ENCODE assay signal across 1 fruit fly cellular context in the genomic region with DNA sequence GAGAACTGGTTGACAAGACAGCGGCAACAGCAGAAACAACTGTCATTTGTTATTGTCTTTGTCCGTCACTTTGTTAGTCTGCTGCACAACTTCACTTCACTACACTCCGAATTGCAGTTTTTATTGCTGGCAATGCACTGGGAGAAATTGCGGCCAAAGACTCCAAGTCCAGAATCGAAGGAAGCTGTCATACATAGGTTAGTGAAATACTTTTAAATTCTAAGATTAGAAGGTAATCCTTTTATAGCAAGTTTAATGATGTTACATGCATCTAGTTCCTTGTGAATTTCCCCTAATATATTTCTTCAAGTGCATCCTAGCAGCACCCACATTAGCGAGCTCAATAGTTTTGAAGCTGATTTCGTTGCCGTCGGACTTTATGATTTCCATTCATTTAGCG.
TF ChIP-seq lines count a peak whose summit lies in the region.

No protein-coding gene starts in this region.

TF ChIP-seq in whole organism, embryonic, 481 proteins besides CTCF, POLR2A, EP300 and RAD21 (continued from another document):
- TF ChIP-seq hkb (optimal IDR thresholded peaks at IDR 0.05; lab: Kevin White, UChicago): no peak
- TF ChIP-seq hkb (GFP tag; IDR thresholded peaks at IDR 0.05; lab: Robert Waterston, UW): peak; percentile 32; the same call in 1 of the 2 replicates
- peak; percentile 67 for TF ChIP-seq CG4820 (GFP tag; optimal IDR thresholded peaks at IDR 0.05; lab: Kevin White, UChicago)
- TF ChIP-seq psq (GFP tag; optimal IDR thresholded peaks at IDR 0.05; lab: Kevin White, UChicago): no peak
- peak; percentile 30 for TF ChIP-seq CG17802 (tag; optimal IDR thresholded peaks at IDR 0.05; lab: Kevin White, UChicago)
- TF ChIP-seq ssp (GFP tag; IDR thresholded peaks at IDR 0.05; lab: Robert Waterston, UW): 0 out of 2 replicates have a peak, but pooled peaks have one; percentile 29
- TF ChIP-seq CG17359 (tag; optimal IDR thresholded peaks at IDR 0.05; lab: Kevin White, UChicago): peak; percentile 74
- TF ChIP-seq Blimp-1 (GFP tag; optimal IDR thresholded peaks at IDR 0.05; lab: Kevin White, UChicago): peak; percentile 71
- peak; percentile 29; the same call in 2 of the 3 replicates for TF ChIP-seq tgo (GFP tag; IDR thresholded peaks at IDR 0.05; lab: Robert Waterston, UW)
- no peak for TF ChIP-seq CG17186 (GFP tag; optimal IDR thresholded peaks at IDR 0.05; lab: Kevin White, UChicago)
- TF ChIP-seq CG11560 (tag; IDR thresholded peaks at IDR 0.05; lab: Robert Waterston, UW): no peak
- no peak for TF ChIP-seq zen2 (GFP tag; IDR thresholded peaks at IDR 0.05; lab: Robert Waterston, UW; ENCODE audit: partially characterized antibody)
- TF ChIP-seq Mad (GFP tag; optimal IDR thresholded peaks at IDR 0.05; lab: Kevin White, UChicago): no peak
- TF ChIP-seq scrt (GFP tag; optimal IDR thresholded peaks at IDR 0.05; lab: Kevin White, UChicago): no peak
- peak; percentile 25 for TF ChIP-seq CG30403 (GFP tag; optimal IDR thresholded peaks at IDR 0.05; lab: Kevin White, UChicago)
- peak; percentile 48; the same call in 1 of the 2 replicates for TF ChIP-seq CG6689 (GFP tag; IDR thresholded peaks at IDR 0.05; lab: Robert Waterston, UW)
- no peak for TF ChIP-seq HLH54F (GFP tag; optimal IDR thresholded peaks at IDR 0.05; lab: Kevin White, UChicago)
- peak; percentile 18 for TF ChIP-seq CG6654 (GFP tag; optimal IDR thresholded peaks at IDR 0.05; lab: Kevin White, UChicago)
- TF ChIP-seq Pdp1 (GFP tag; optimal IDR thresholded peaks at IDR 0.05; lab: Kevin White, UChicago): peak in 1 of 2 experiments; percentile 17
- no peak for TF ChIP-seq CG7786 (GFP tag; optimal IDR thresholded peaks at IDR 0.05; lab: Kevin White, UChicago)
- 0 out of 2 replicates have a peak, but pooled peaks have one; percentile 31 for TF ChIP-seq CG32767 (GFP tag; IDR thresholded peaks at IDR 0.05; lab: Robert Waterston, UW)
- no peak for TF ChIP-seq CG34422 (GFP tag; IDR thresholded peaks at IDR 0.05; lab: Robert Waterston, UW)
- no peak for TF ChIP-seq CG8478 (optimal IDR thresholded peaks at IDR 0.05; lab: Kevin White, UChicago)
- no peak for TF ChIP-seq Doc3 (GFP tag; IDR thresholded peaks at IDR 0.05; lab: Robert Waterston, UW; ENCODE audit: partially characterized antibody)
- 0 out of 2 replicates have a peak, but pooled peaks have one; percentile 8 for TF ChIP-seq sens-2 (GFP tag; IDR thresholded peaks at IDR 0.05; lab: Robert Waterston, UW)
- TF ChIP-seq klu (GFP tag; IDR thresholded peaks at IDR 0.05; lab: Robert Waterston, UW): no peak
- TF ChIP-seq CG14710 (tag; optimal IDR thresholded peaks at IDR 0.05; lab: Kevin White, UChicago): peak; percentile 54
- TF ChIP-seq HmgZ (tag; optimal IDR thresholded peaks at IDR 0.05; lab: Kevin White, UChicago): no peak
- TF ChIP-seq Rfx (GFP tag; IDR thresholded peaks at IDR 0.05; lab: Robert Waterston, UW): no peak
- TF ChIP-seq CG17361 (GFP tag; IDR thresholded peaks at IDR 0.05; lab: Robert Waterston, UW): 0 out of 3 replicates have a peak, but pooled peaks have one; percentile 33
- TF ChIP-seq pum (GFP tag; optimal IDR thresholded peaks at IDR 0.05; lab: Kevin White, UChicago): peak; percentile 27
- no peak for TF ChIP-seq kni (GFP tag; optimal IDR thresholded peaks at IDR 0.05; lab: Kevin White, UChicago)
- peak; percentile 20 for TF ChIP-seq CG12071 (GFP tag; optimal IDR thresholded peaks at IDR 0.05; lab: Kevin White, UChicago)
- TF ChIP-seq CG3065 (GFP tag; optimal IDR thresholded peaks at IDR 0.05; lab: Kevin White, UChicago): no peak
- peak; percentile 41 for TF ChIP-seq dmrt11E (tag; optimal IDR thresholded peaks at IDR 0.05; lab: Kevin White, UChicago)
- TF ChIP-seq onecut (GFP tag; IDR thresholded peaks at IDR 0.05; lab: Robert Waterston, UW): no peak
- TF ChIP-seq PHDP (tag; optimal IDR thresholded peaks at IDR 0.05; lab: Kevin White, UChicago): peak; percentile 13
- TF ChIP-seq Six4 (GFP tag; optimal IDR thresholded peaks at IDR 0.05; lab: Kevin White, UChicago): peak; percentile 8
- no peak for TF ChIP-seq CG9817 (tag; optimal IDR thresholded peaks at IDR 0.05; lab: Kevin White, UChicago)
- peak; percentile 27 for TF ChIP-seq nmo (GFP tag; optimal IDR thresholded peaks at IDR 0.05; lab: Kevin White, UChicago)
- peak; percentile 19 for TF ChIP-seq Oli (tag; optimal IDR thresholded peaks at IDR 0.05; lab: Kevin White, UChicago)
- peak; percentile 49 for TF ChIP-seq D19A (tag; optimal IDR thresholded peaks at IDR 0.05; lab: Kevin White, UChicago)
- peak; percentile 50 for TF ChIP-seq CG2678 (tag; optimal IDR thresholded peaks at IDR 0.05; lab: Kevin White, UChicago)
- TF ChIP-seq ci (GFP tag; IDR thresholded peaks at IDR 0.05; lab: Robert Waterston, UW): peak; percentile 57; the same call in 1 of the 3 replicates
- no peak for TF ChIP-seq HLH4C (GFP tag; IDR thresholded peaks at IDR 0.05; lab: Robert Waterston, UW; ENCODE audit: partially characterized antibody)
- TF ChIP-seq org-1 (GFP tag; optimal IDR thresholded peaks at IDR 0.05; lab: Kevin White, UChicago): peak; percentile 7
- no peak for TF ChIP-seq CG31224 (GFP tag; IDR thresholded peaks at IDR 0.05; lab: Robert Waterston, UW)
- TF ChIP-seq Poxn (GFP tag; IDR thresholded peaks at IDR 0.05; lab: Robert Waterston, UW): no peak
- TF ChIP-seq CG3407 (GFP tag; optimal IDR thresholded peaks at IDR 0.05; lab: Kevin White, UChicago): no peak
- no peak for TF ChIP-seq Lim3 (GFP tag; IDR thresholded peaks at IDR 0.05; lab: Robert Waterston, UW)
- TF ChIP-seq sd (tag; optimal IDR thresholded peaks at IDR 0.05; lab: Kevin White, UChicago): no peak
- no peak for TF ChIP-seq tio (GFP tag; optimal IDR thresholded peaks at IDR 0.05; lab: Kevin White, UChicago)
- TF ChIP-seq ase (GFP tag; IDR thresholded peaks at IDR 0.05; lab: Robert Waterston, UW): 0 out of 3 replicates have a peak, but pooled peaks have one; percentile 45
- no peak for TF ChIP-seq slou (GFP tag; optimal IDR thresholded peaks at IDR 0.05; lab: Kevin White, UChicago)
- TF ChIP-seq bcd (GFP tag; optimal IDR thresholded peaks at IDR 0.05; lab: Kevin White, UChicago): peak; percentile 10
- TF ChIP-seq CG5180 (GFP tag; optimal IDR thresholded peaks at IDR 0.05; lab: Kevin White, UChicago): no peak
- TF ChIP-seq CG18619 (GFP tag; optimal IDR thresholded peaks at IDR 0.05; lab: Kevin White, UChicago): no peak
- TF ChIP-seq CG33557 (GFP tag; optimal IDR thresholded peaks at IDR 0.05; lab: Kevin White, UChicago): no peak
- no peak for TF ChIP-seq gsb (GFP tag; IDR thresholded peaks at IDR 0.05; lab: Robert Waterston, UW)
- no peak for TF ChIP-seq Dbx (GFP tag; IDR thresholded peaks at IDR 0.05; lab: Robert Waterston, UW)
- TF ChIP-seq mam (GFP tag; optimal IDR thresholded peaks at IDR 0.05; lab: Kevin White, UChicago): no peak
- peak; percentile 29 for TF ChIP-seq ind (GFP tag; optimal IDR thresholded peaks at IDR 0.05; lab: Kevin White, UChicago)
- peak; percentile 34 for TF ChIP-seq Ssrp (tag; optimal IDR thresholded peaks at IDR 0.05; lab: Kevin White, UChicago)
- TF ChIP-seq her (GFP tag; optimal IDR thresholded peaks at IDR 0.05; lab: Kevin White, UChicago): no peak
- TF ChIP-seq vfl (GFP tag; optimal IDR thresholded peaks at IDR 0.05; lab: Kevin White, UChicago): no peak
- TF ChIP-seq odd (GFP tag; optimal IDR thresholded peaks at IDR 0.05; lab: Kevin White, UChicago): no peak
- peak; percentile 13 for TF ChIP-seq CG13424 (tag; optimal IDR thresholded peaks at IDR 0.05; lab: Kevin White, UChicago)
- TF ChIP-seq chn (GFP tag; optimal IDR thresholded peaks at IDR 0.05; lab: Kevin White, UChicago): peak; percentile 40
- TF ChIP-seq peb (GFP tag; IDR thresholded peaks at IDR 0.05; lab: Robert Waterston, UW): no peak
- TF ChIP-seq sr (GFP tag; IDR thresholded peaks at IDR 0.05; lab: Robert Waterston, UW): no peak
- TF ChIP-seq fd3F (GFP tag; optimal IDR thresholded peaks at IDR 0.05; lab: Kevin White, UChicago): no peak
- no peak for TF ChIP-seq nerfin-1 (tag; optimal IDR thresholded peaks at IDR 0.05; lab: Kevin White, UChicago)
- TF ChIP-seq nau (GFP tag; optimal IDR thresholded peaks at IDR 0.05; lab: Kevin White, UChicago): peak; percentile 22
- peak; percentile 47 for TF ChIP-seq CG8388 (GFP tag; optimal IDR thresholded peaks at IDR 0.05; lab: Kevin White, UChicago)
- peak; percentile 23 for TF ChIP-seq Sry-δ (GFP tag; optimal IDR thresholded peaks at IDR 0.05; lab: Kevin White, UChicago)
- no peak for TF ChIP-seq CG12236 (GFP tag; optimal IDR thresholded peaks at IDR 0.05; lab: Kevin White, UChicago)
- TF ChIP-seq B-H1 (GFP tag; IDR thresholded peaks at IDR 0.05; lab: Robert Waterston, UW): no peak; the same call in 2 of the 3 replicates
- peak; percentile 47 for TF ChIP-seq tin (GFP tag; optimal IDR thresholded peaks at IDR 0.05; lab: Kevin White, UChicago)
- TF ChIP-seq CG17385 (GFP tag; optimal IDR thresholded peaks at IDR 0.05; lab: Kevin White, UChicago): no peak
- TF ChIP-seq sima (GFP tag; optimal IDR thresholded peaks at IDR 0.05; lab: Kevin White, UChicago): no peak
- peak; percentile 33; the same call in 1 of the 2 replicates for TF ChIP-seq danr (GFP tag; IDR thresholded peaks at IDR 0.05; lab: Robert Waterston, UW)
- TF ChIP-seq trh (GFP tag; optimal IDR thresholded peaks at IDR 0.05; lab: Kevin White, UChicago): no peak
- TF ChIP-seq CG3163 (GFP tag; optimal IDR thresholded peaks at IDR 0.05; lab: Kevin White, UChicago): peak; percentile 8
- 0 out of 2 replicates have a peak, but pooled peaks have one; percentile 14 for TF ChIP-seq CG4404 (GFP tag; IDR thresholded peaks at IDR 0.05; lab: Robert Waterston, UW)
- TF ChIP-seq CG18476 (GFP tag; optimal IDR thresholded peaks at IDR 0.05; lab: Kevin White, UChicago): no peak
- TF ChIP-seq CG17612 (GFP tag; IDR thresholded peaks at IDR 0.05; lab: Robert Waterston, UW): no peak
- no peak for TF ChIP-seq CG10209 (GFP tag; optimal IDR thresholded peaks at IDR 0.05; lab: Kevin White, UChicago)
- TF ChIP-seq Med (GFP tag; lab: Kevin White, UChicago): peak; percentile 58
- TF ChIP-seq CG8944 (GFP tag; optimal IDR thresholded peaks at IDR 0.05; lab: Kevin White, UChicago): peak; percentile 34
- TF ChIP-seq ken (GFP tag; IDR thresholded peaks at IDR 0.05; lab: Robert Waterston, UW): peak; percentile 53; the same call in 1 of the 3 replicates
- peak; percentile 32 for TF ChIP-seq CG9727 (GFP tag; optimal IDR thresholded peaks at IDR 0.05; lab: Kevin White, UChicago)
- no peak for TF ChIP-seq Mrtf (GFP tag; IDR thresholded peaks at IDR 0.05; lab: Robert Waterston, UW)
- TF ChIP-seq CG15073 (GFP tag; optimal IDR thresholded peaks at IDR 0.05; lab: Kevin White, UChicago): no peak
- TF ChIP-seq ewg (GFP tag; optimal IDR thresholded peaks at IDR 0.05; lab: Kevin White, UChicago): peak; percentile 8
- TF ChIP-seq lbe (GFP tag; optimal IDR thresholded peaks at IDR 0.05; lab: Kevin White, UChicago): no peak
- no peak for TF ChIP-seq CG5953 (GFP tag; IDR thresholded peaks at IDR 0.05; lab: Robert Waterston, UW)
